Worm (Caenorhabditis elegans) whole organism, midembryonic: Measurements from ENCODE around the gene pst-2.

Experiments
- T22C8.4 ChIP-seq: fragments of 200-800 bp; sonication (Bioruptor generic); IDR thresholded peaks from 2 replicates; pipeline ENCODE4 v1.3.6; 2022; ENCODE audit warnings: missing genetic modification characterization, missing compliant biosample characterization
- cog-1 ChIP-seq: sonication (generic microtip); optimal IDR thresholded peaks from 2 replicates; lab custom pipeline; 2016; ENCODE audit warnings: missing genetic modification characterization, missing compliant biosample characterization
- flt-1 ChIP-seq: fragments of 200-800 bp; sonication (Bioruptor generic); IDR thresholded peaks from 2 replicates; pipeline ENCODE4 v1.3.6; 2022; ENCODE audit warnings: missing genetic modification characterization, missing compliant biosample characterization
- klf-2 ChIP-seq: fragments of 200-800 bp; sonication (Bioruptor generic); conservative IDR thresholded peaks from 2 replicates; pipeline ENCODE4 v1.3.6; 2022; ENCODE audit warnings: missing genetic modification reagents, missing genetic modification characterization, missing compliant biosample characterization
- med-1 ChIP-seq: sonication (generic microtip); optimal IDR thresholded peaks from 2 replicates; lab custom pipeline; 2017; ENCODE audit warnings: missing genetic modification characterization, mild to moderate bottlenecking, missing compliant biosample characterization, antibody characterized with exemption, missing genetic modification reagents; ENCODE audit not compliant: insufficient read depth
- ref-1 ChIP-seq: fragments of 200-800 bp; sonication (Bioruptor generic); conservative IDR thresholded peaks from 2 replicates; pipeline ENCODE4 v1.3.6; 2022; ENCODE audit warnings: missing genetic modification reagents, missing genetic modification characterization, missing compliant biosample characterization
- tab-1 ChIP-seq: fragments of 200-800 bp; sonication (Bioruptor generic); IDR thresholded peaks from 2 replicates; pipeline ENCODE4 v1.3.6; 2022; ENCODE audit warnings: missing genetic modification characterization, missing compliant biosample characterization
- ztf-23 ChIP-seq: fragments of 200-800 bp; sonication (Bioruptor generic); IDR thresholded peaks from 2 replicates; pipeline ENCODE4 v1.3.6; 2022; ENCODE audit warnings: missing genetic modification reagents, missing genetic modification characterization, missing compliant biosample characterization
- ztf-29 ChIP-seq: fragments of 200-800 bp; sonication (Bioruptor generic); IDR thresholded peaks from 2 replicates; pipeline ENCODE4 v1.3.6; 2022; ENCODE audit warnings: missing genetic modification reagents, missing genetic modification characterization, missing compliant biosample characterization

pst-2 gene

ce11 chrIII:5680141-5680540, at the start of gene pst-2:
TSS of gene pst-2 (plus strand) at chrIII:5680433.
- TF ChIP-seq T22C8.4 (GFP tag; lab: Robert Waterston, UW) (no peak), tab-1 (GFP tag; lab: Robert Waterston, UW) (no peak), med-1 (no peak), ref-1 (GFP tag; lab: Robert Waterston, UW) (no peak), ztf-29 (GFP tag; lab: Robert Waterston, UW) (no peak), ztf-23 (GFP tag; lab: Robert Waterston, UW) (no peak), klf-2 (no peak), cog-1 (tag; lab: Kevin White, UChicago) (no peak), flt-1 (GFP tag; lab: Robert Waterston, UW) (no peak)

- TF ChIP-seq tab-1 (GFP tag; lab: Robert Waterston, UW) (no peak), ztf-29 (GFP tag; lab: Robert Waterston, UW) (no peak), med-1 (no peak), cog-1 (tag; lab: Kevin White, UChicago) (no peak), T22C8.4 (GFP tag; lab: Robert Waterston, UW) (no peak), klf-2 (no peak), flt-1 (GFP tag; lab: Robert Waterston, UW) (no peak), ztf-23 (GFP tag; lab: Robert Waterston, UW) (no peak), ref-1 (GFP tag; lab: Robert Waterston, UW) (no peak)
These were observed 47.7 kb upstream of the pst-2 start for ce11 chrIII:5632426-5632976.

- TF ChIP-seq ztf-29 (GFP tag; lab: Robert Waterston, UW): no peak
- TF ChIP-seq flt-1 (GFP tag; lab: Robert Waterston, UW): no peak
- no peak for TF ChIP-seq cog-1 (tag; lab: Kevin White, UChicago)
These were observed 45.7 kb upstream of the pst-2 start for ce11 chrIII:5634509-5634908.

ce11 chrIII:5635179-5635578, 45.1 kb upstream of the pst-2 start, which contains the start of gene ckk-1:
TSS of gene ckk-1 (plus strand) at chrIII:5635479.
- TF ChIP-seq ztf-29 (GFP tag; lab: Robert Waterston, UW) (no peak), T22C8.4 (GFP tag; lab: Robert Waterston, UW) (no peak), cog-1 (tag; lab: Kevin White, UChicago) (no peak), flt-1 (GFP tag; lab: Robert Waterston, UW) (no peak)

DNA sequence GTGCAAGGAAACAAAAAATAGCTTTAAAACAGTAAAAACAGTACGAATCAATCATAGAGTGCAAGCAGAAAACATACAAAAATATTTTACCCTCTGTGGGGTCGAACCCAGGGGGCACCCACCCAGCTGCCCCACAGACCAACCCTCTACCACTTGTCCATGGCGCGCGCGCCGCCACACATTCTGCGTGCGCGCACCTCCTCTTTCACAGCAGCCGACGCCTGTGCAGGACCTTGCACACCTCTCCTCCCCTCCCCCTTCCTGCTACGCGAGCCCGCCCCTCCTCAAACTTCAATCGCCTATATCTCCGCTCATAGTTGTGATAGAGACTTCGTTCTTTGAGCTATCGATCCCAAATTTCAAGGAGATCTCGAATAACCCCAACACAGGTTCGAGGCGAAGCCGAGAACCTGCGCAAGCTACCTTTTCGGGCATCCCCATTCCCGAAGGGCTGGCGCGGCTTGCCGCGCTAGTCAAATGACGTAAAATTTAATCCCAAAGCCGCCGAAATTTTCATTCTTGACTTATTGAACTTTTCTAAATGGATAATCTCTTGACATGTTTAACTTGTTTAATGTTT, 42.8 kb upstream of the pst-2 start:
- TF ChIP-seq klf-2 (peak; percentile 48; the same call in 1 of the 2 replicates), T22C8.4 (GFP tag; lab: Robert Waterston, UW) (0 out of 2 replicates have a peak, but pooled peaks have one; percentile 14), flt-1 (GFP tag; lab: Robert Waterston, UW) (peak; percentile 82), ztf-23 (GFP tag; lab: Robert Waterston, UW) (peak; percentile 55; the same call in 1 of the 2 replicates), tab-1 (GFP tag; lab: Robert Waterston, UW) (peak; percentile 75; the same call in 1 of the 2 replicates)

- TF ChIP-seq klf-2 (no peak), ztf-29 (GFP tag; lab: Robert Waterston, UW) (no peak), med-1 (no peak), T22C8.4 (GFP tag; lab: Robert Waterston, UW) (no peak), ref-1 (GFP tag; lab: Robert Waterston, UW) (no peak), ztf-23 (GFP tag; lab: Robert Waterston, UW) (no peak)
These were observed 40.3 kb upstream of the pst-2 start for ce11 chrIII:5639893-5640292.

DNA sequence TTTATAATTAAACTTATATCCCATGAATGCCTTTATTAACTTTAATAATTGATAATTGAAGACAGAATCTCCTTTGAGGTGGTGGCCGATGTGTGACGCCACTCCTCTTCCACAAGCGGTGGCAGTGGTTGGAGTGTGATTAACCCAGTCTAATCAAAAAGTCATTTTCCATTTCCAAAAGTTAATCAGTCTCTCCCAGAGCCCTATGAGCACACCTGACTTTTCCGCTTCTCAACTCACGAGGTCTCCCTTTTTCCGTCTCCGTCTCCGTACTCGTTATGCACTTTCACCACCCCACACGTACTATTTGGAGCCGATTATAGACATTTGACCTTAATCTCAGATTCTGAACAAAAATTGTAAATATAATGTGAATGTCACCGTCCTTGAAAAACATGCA, 37.5 kb upstream of the pst-2 start:
- TF ChIP-seq ref-1 (GFP tag; lab: Robert Waterston, UW): no peak
- TF ChIP-seq flt-1 (GFP tag; lab: Robert Waterston, UW): no peak
- TF ChIP-seq cog-1 (tag; lab: Kevin White, UChicago): no peak
- TF ChIP-seq tab-1 (GFP tag; lab: Robert Waterston, UW): no peak
- no peak for TF ChIP-seq med-1
- no peak for TF ChIP-seq klf-2
- TF ChIP-seq ztf-29 (GFP tag; lab: Robert Waterston, UW): no peak
- no peak for TF ChIP-seq ztf-23 (GFP tag; lab: Robert Waterston, UW)
- no peak for TF ChIP-seq T22C8.4 (GFP tag; lab: Robert Waterston, UW)

DNA sequence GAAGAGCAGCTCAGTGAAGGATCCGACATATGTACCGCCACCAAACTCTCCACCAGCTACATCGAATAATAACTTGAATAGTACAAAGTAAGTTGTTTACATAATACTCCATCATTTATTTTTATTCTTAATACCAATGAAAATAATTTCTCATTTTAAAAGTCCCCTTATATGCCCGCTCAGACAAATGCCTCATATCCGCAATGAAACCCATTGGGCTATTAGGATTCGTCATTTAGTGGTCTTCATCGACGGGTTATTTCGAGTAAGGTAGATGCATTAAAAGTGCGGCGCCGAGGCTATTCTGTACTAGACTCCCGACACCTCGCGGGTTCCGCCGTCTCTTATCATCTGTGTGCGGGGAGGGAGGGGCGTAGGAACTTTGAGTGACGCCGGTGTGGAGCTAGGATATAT, 26.5 kb upstream of the pst-2 start:
- TF ChIP-seq ztf-23 (GFP tag; lab: Robert Waterston, UW) (0 out of 2 replicates have a peak, but pooled peaks have one; percentile 13), med-1 (no peak)

DNA sequence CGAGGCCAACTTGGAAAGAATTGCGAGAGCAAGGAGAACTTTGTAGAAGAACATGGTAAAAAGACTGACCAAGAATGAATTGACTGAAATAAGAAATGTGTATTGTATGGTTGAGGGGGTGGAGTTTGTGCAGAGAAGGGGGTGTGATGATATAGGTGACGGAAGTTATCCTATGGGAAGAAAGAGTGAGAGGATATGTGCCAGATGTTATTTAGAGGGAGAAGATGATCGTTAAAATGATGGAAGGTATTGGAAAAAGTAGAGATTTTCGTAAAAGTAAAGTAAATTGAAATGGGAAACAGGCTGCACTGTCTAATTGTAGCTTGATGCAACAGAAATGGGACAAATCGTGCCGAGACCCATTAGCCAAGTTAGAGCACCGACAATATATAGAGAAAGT, 23.3 kb upstream of the pst-2 start, which contains the start of gene sdz-21:
sdz-21 (minus strand) TSS at position 101 of the 400 bp plus-strand sequence.
- no peak for TF ChIP-seq ztf-29 (GFP tag; lab: Robert Waterston, UW)
- no peak for TF ChIP-seq cog-1 (tag; lab: Kevin White, UChicago)
- no peak for TF ChIP-seq klf-2
- no peak for TF ChIP-seq med-1
- TF ChIP-seq flt-1 (GFP tag; lab: Robert Waterston, UW): no peak
- no peak for TF ChIP-seq ztf-23 (GFP tag; lab: Robert Waterston, UW)

ce11 chrIII:5660976-5661375, 19.3 kb upstream of the pst-2 start, which contains the start of gene F54E7.6:
TSS of gene F54E7.6 (minus strand) at chrIII:5661085.
- no peak for TF ChIP-seq tab-1 (GFP tag; lab: Robert Waterston, UW)
- no peak for TF ChIP-seq med-1
- TF ChIP-seq ztf-23 (GFP tag; lab: Robert Waterston, UW): no peak
- TF ChIP-seq ref-1 (GFP tag; lab: Robert Waterston, UW): no peak
- no peak for TF ChIP-seq klf-2
- no peak for TF ChIP-seq ztf-29 (GFP tag; lab: Robert Waterston, UW)
- no peak for TF ChIP-seq cog-1 (tag; lab: Kevin White, UChicago)
- no peak for TF ChIP-seq flt-1 (GFP tag; lab: Robert Waterston, UW)
- no peak for TF ChIP-seq T22C8.4 (GFP tag; lab: Robert Waterston, UW)
